Fruit fly (Drosophila melanogaster): Measurements from ENCODE around the gene CG33784.

DNA sequence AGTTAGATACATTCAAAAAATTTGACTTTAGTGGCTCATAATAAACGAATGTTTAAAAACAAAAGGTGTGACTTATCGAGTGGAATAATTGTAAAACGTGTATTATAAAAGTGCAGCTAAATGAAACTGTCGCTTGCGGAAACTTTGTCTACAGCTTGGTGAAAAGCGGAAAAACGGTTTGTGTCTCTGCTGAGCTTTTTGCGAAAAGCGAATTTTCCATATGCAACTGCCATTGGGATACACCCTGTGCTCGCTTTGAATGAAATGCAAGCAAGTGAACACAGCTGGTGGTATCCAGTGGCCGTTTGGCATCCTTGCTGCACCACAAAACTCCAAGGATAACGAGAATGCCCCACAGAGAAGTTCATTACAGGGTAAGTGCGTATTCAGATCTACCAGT, 23.2 kb downstream of the CG33784 start:
- TF ChIP-seq insv (optimal IDR thresholded peaks at IDR 0.05) (no peak), h (optimal IDR thresholded peaks at IDR 0.05) (no peak), Sin3A (optimal IDR thresholded peaks at IDR 0.05) (no peak), ttk (optimal IDR thresholded peaks at IDR 0.05) (no peak), psq (optimal IDR thresholded peaks at IDR 0.05) (no peak), Myc (optimal IDR thresholded peaks at IDR 0.05) (no peak)

Measured in Kc167 (cell line).